Fruit fly (Drosophila melanogaster) whole organism, embryonic: ENCODE data around the gene Ssadh.

Source experiments
- Blimp-1 ChIP-seq: fragments of 200-800 bp; sonication (Bioruptor generic); optimal IDR thresholded peaks from 3 replicates; lab custom pipeline; 2018; ENCODE audit warnings: missing biosample characterization, missing genetic modification characterization, mild to moderate bottlenecking, moderate library complexity, missing genetic modification reagents
- CG10147 ChIP-seq: fragments of 200-800 bp; sonication (Bioruptor generic); optimal IDR thresholded peaks from 2 replicates; lab custom pipeline; 2019; ENCODE audit warnings: missing biosample characterization, mild to moderate bottlenecking, missing genetic modification characterization, moderate library complexity
- CG10274 ChIP-seq: fragments of 200-800 bp; sonication (Bioruptor generic); optimal IDR thresholded peaks from 3 replicates; lab custom pipeline; 2017; ENCODE audit warnings: missing biosample characterization, mild to moderate bottlenecking, missing genetic modification characterization
- CG10462 ChIP-seq: fragments of 200-800 bp; sonication (Bioruptor generic); optimal IDR thresholded peaks from 2 replicates; lab custom pipeline; 2016; ENCODE audit warnings: missing biosample characterization, missing genetic modification characterization
- CG11456 ChIP-seq: fragments of 200-800 bp; sonication (Bioruptor generic); IDR thresholded peaks from 3 replicates; pipeline ENCODE4 v1.3.6; 2022; ENCODE audit warnings: missing biosample characterization, missing genetic modification characterization
- CG12236 ChIP-seq: fragments of 200-800 bp; sonication (Bioruptor generic); optimal IDR thresholded peaks from 2 replicates; lab custom pipeline; 2016; ENCODE audit warnings: missing biosample characterization, missing genetic modification characterization
- CG13775 ChIP-seq: fragments of 200-800 bp; sonication (Bioruptor generic); optimal IDR thresholded peaks from 3 replicates; lab custom pipeline; 2017; ENCODE audit warnings: missing biosample characterization, mild to moderate bottlenecking, missing genetic modification characterization
- CG17186 ChIP-seq: fragments of 200-800 bp; sonication (Bioruptor generic); optimal IDR thresholded peaks from 3 replicates; lab custom pipeline; 2017; ENCODE audit warnings: missing biosample characterization, missing genetic modification reagents, missing genetic modification characterization
- CG17912 ChIP-seq: fragments of 200-800 bp; sonication (Bioruptor generic); optimal IDR thresholded peaks from 2 replicates; lab custom pipeline; 2018; ENCODE audit warnings: missing biosample characterization, mild to moderate bottlenecking, missing genetic modification characterization
- CG18764 ChIP-seq: fragments of 200-800 bp; sonication (Bioruptor generic); optimal IDR thresholded peaks from 3 replicates; lab custom pipeline; 2016; ENCODE audit warnings: missing biosample characterization, missing genetic modification characterization
- CG2678 ChIP-seq: fragments of 200-800 bp; sonication (Bioruptor generic); optimal IDR thresholded peaks from 3 replicates; lab custom pipeline; 2019; ENCODE audit warnings: missing biosample characterization, mild to moderate bottlenecking, missing genetic modification characterization, moderate library complexity
- CG3065 ChIP-seq: fragments of 200-800 bp; sonication (Bioruptor generic); optimal IDR thresholded peaks from 2 replicates; lab custom pipeline; 2016; ENCODE audit warnings: missing biosample characterization, missing genetic modification characterization
- CG32532 ChIP-seq: fragments of 200-800 bp; sonication (Bioruptor generic); IDR thresholded peaks from 2 replicates; pipeline ENCODE4 v1.3.6; 2022; ENCODE audit warnings: missing biosample characterization, missing genetic modification characterization
- CG3281 ChIP-seq: fragments of 200-800 bp; sonication (Bioruptor generic); optimal IDR thresholded peaks from 3 replicates; lab custom pipeline; 2017; ENCODE audit warnings: missing biosample characterization, mild to moderate bottlenecking, missing genetic modification characterization
- CG3726 ChIP-seq: fragments of 200-800 bp; sonication (Bioruptor generic); IDR thresholded peaks from 3 replicates; pipeline ENCODE4, ENCODE4 v1.3.6; 2022; ENCODE audit warnings: missing biosample characterization, missing genetic modification characterization
- CG3838 ChIP-seq: fragments of 200-800 bp; sonication (Bioruptor generic); optimal IDR thresholded peaks from 3 replicates; lab custom pipeline; 2016; ENCODE audit warnings: missing biosample characterization, missing genetic modification characterization
- CG4360 ChIP-seq: fragments of 200-800 bp; sonication (Bioruptor generic); IDR thresholded peaks from 2 replicates; pipeline ENCODE4 v1.3.6; 2022; ENCODE audit warnings: missing biosample characterization, missing genetic modification characterization
- CG43689 ChIP-seq: fragments of 200-800 bp; sonication (Bioruptor generic); IDR thresholded peaks from 2 replicates; pipeline ENCODE4 v1.3.6; 2022; ENCODE audit warnings: missing biosample characterization, missing genetic modification characterization
- CG6683 ChIP-seq: fragments of 200-800 bp; sonication (Bioruptor generic); optimal IDR thresholded peaks from 2 replicates; lab custom pipeline; 2017; ENCODE audit warnings: missing biosample characterization, mild to moderate bottlenecking, missing genetic modification characterization, missing genetic modification reagents
- CG6813 ChIP-seq: fragments of 200-800 bp; sonication (Bioruptor generic); optimal IDR thresholded peaks from 2 replicates; lab custom pipeline; 2017; ENCODE audit warnings: missing biosample characterization, missing genetic modification characterization, mild to moderate bottlenecking, moderate library complexity, missing genetic modification reagents
- CG8290 ChIP-seq, 3 experiments: fragments of 200-800 bp; sonication (Bioruptor generic); optimal IDR thresholded peaks; 2 replicates each; lab custom pipeline; 2016 to 2019; ENCODE audit warnings: missing biosample characterization in 3 of 3, missing genetic modification characterization in 3 of 3, mild to moderate bottlenecking in 2 of 3, moderate library complexity in 1 of 3
- CG8765 ChIP-seq: fragments of 200-800 bp; sonication (Bioruptor generic); IDR thresholded peaks from 2 replicates; pipeline ENCODE4 v1.3.6; 2022; ENCODE audit warnings: missing biosample characterization, missing genetic modification characterization
- E2f1 ChIP-seq: fragments of 200-800 bp; sonication (Bioruptor generic); IDR thresholded peaks from 2 replicates; pipeline ENCODE4 v1.3.6; 2022; ENCODE audit warnings: missing biosample characterization, missing genetic modification characterization
- Ets97D ChIP-seq: fragments of 200-800 bp; sonication (Bioruptor generic); optimal IDR thresholded peaks from 3 replicates; lab custom pipeline; 2016; ENCODE audit warnings: missing biosample characterization, missing genetic modification characterization
- Fer3 ChIP-seq: fragments of 200-800 bp; sonication (Bioruptor generic); optimal IDR thresholded peaks from 2 replicates; lab custom pipeline; 2018; ENCODE audit warnings: missing biosample characterization, mild to moderate bottlenecking, missing genetic modification characterization, moderate library complexity
- Lpt ChIP-seq: fragments of >200 bp; optimal IDR thresholded peaks from 2 replicates; lab custom pipeline; 2018; ENCODE audit warnings: missing biosample characterization, missing genetic modification characterization
- Poxn ChIP-seq: fragments of 200-800 bp; sonication (Bioruptor generic); IDR thresholded peaks from 2 replicates; pipeline ENCODE4 v1.3.6; 2022; ENCODE audit warnings: missing biosample characterization, missing genetic modification characterization
- Ptx1 ChIP-seq: fragments of 200-800 bp; sonication (Bioruptor generic); IDR thresholded peaks from 2 replicates; pipeline ENCODE4 v1.3.6; 2022; ENCODE audit warnings: missing biosample characterization, missing genetic modification characterization
- Six4 ChIP-seq: fragments of 200-800 bp; sonication (Bioruptor generic); optimal IDR thresholded peaks from 2 replicates; lab custom pipeline; 2016; ENCODE audit warnings: missing biosample characterization, missing genetic modification characterization
- Sox100B ChIP-seq: fragments of 200-800 bp; sonication (Bioruptor generic); optimal IDR thresholded peaks from 3 replicates; lab custom pipeline; 2018; ENCODE audit warnings: missing biosample characterization, mild to moderate bottlenecking, missing genetic modification characterization
- Sry-β ChIP-seq: fragments of 200-800 bp; sonication (Bioruptor generic); optimal IDR thresholded peaks from 2 replicates; lab custom pipeline; 2018; ENCODE audit warnings: missing biosample characterization, mild to moderate bottlenecking, missing genetic modification characterization, moderate library complexity
- Usf ChIP-seq: fragments of 200-800 bp; sonication (Bioruptor generic); optimal IDR thresholded peaks from 2 replicates; lab custom pipeline; 2017; ENCODE audit warnings: missing genotype, missing biosample characterization, missing genetic modification characterization
- abd-A ChIP-seq: fragments of 200-800 bp; sonication (Bioruptor generic); optimal IDR thresholded peaks from 3 replicates; lab custom pipeline; 2019; ENCODE audit warnings: missing biosample characterization, mild to moderate bottlenecking, missing genetic modification characterization, moderate library complexity
- ap ChIP-seq: fragments of 200-800 bp; sonication (Bioruptor generic); IDR thresholded peaks from 2 replicates; pipeline ENCODE4 v1.3.6; 2022; ENCODE audit warnings: missing biosample characterization, missing genetic modification characterization
- bbx ChIP-seq: fragments of 200-800 bp; sonication (Bioruptor generic); IDR thresholded peaks from 2 replicates; pipeline ENCODE4 v1.3.6; 2022; ENCODE audit warnings: missing biosample characterization, missing genetic modification characterization; ENCODE audit not compliant: partially characterized antibody
- bowl ChIP-seq: fragments of 200-800 bp; sonication (Bioruptor generic); IDR thresholded peaks from 2 replicates; pipeline ENCODE4 v1.3.6; 2022; ENCODE audit warnings: missing biosample characterization, missing genetic modification characterization
- chm ChIP-seq: fragments of 200-800 bp; sonication (Bioruptor generic); IDR thresholded peaks from 2 replicates; pipeline ENCODE4 v1.3.6; 2022; ENCODE audit warnings: missing biosample characterization, missing genetic modification characterization
- dmrt99B ChIP-seq: fragments of 200-800 bp; sonication (Bioruptor generic); optimal IDR thresholded peaks from 2 replicates; lab custom pipeline; 2018; ENCODE audit warnings: missing biosample characterization, mild to moderate bottlenecking, missing genetic modification characterization, moderate library complexity
- dysf ChIP-seq: fragments of 200-800 bp; sonication (Bioruptor generic); IDR thresholded peaks from 3 replicates; pipeline ENCODE4 v1.3.6; 2022; ENCODE audit warnings: missing biosample characterization, missing genetic modification characterization
- ftz-f1 ChIP-seq: fragments of 200-800 bp; sonication (Bioruptor generic); optimal IDR thresholded peaks from 2 replicates; lab custom pipeline; 2016; ENCODE audit warnings: missing biosample characterization, missing genetic modification characterization
- fu2 ChIP-seq: fragments of 200-800 bp; sonication (Bioruptor generic); optimal IDR thresholded peaks from 2 replicates; lab custom pipeline; 2016; ENCODE audit warnings: missing biosample characterization, missing genetic modification characterization
- jing ChIP-seq: fragments of 200-800 bp; sonication (Bioruptor generic); optimal IDR thresholded peaks from 2 replicates; lab custom pipeline; 2018; ENCODE audit warnings: missing biosample characterization, mild to moderate bottlenecking, missing genetic modification characterization
- jumu ChIP-seq: fragments of 200-800 bp; sonication (Bioruptor generic); optimal IDR thresholded peaks from 3 replicates; lab custom pipeline; 2016; ENCODE audit warnings: missing biosample characterization, missing genetic modification characterization
- lmd ChIP-seq: fragments of 200-800 bp; sonication (Bioruptor generic); IDR thresholded peaks from 2 replicates; pipeline ENCODE4 v1.3.6; 2022; ENCODE audit warnings: missing biosample characterization, missing genetic modification characterization
- sens-2 ChIP-seq: fragments of 200-800 bp; sonication (Bioruptor generic); IDR thresholded peaks from 2 replicates; pipeline ENCODE4 v1.3.6; 2022; ENCODE audit warnings: missing biosample characterization, missing genetic modification characterization
- sim ChIP-seq: fragments of 200-800 bp; sonication (Bioruptor generic); IDR thresholded peaks from 2 replicates; pipeline ENCODE4 v1.3.6; 2022; ENCODE audit warnings: missing biosample characterization, missing genetic modification characterization
- unpg ChIP-seq: fragments of 200-800 bp; sonication (Bioruptor generic); optimal IDR thresholded peaks from 3 replicates; lab custom pipeline; 2018; ENCODE audit warnings: missing biosample characterization, mild to moderate bottlenecking, missing genetic modification characterization, moderate library complexity
- vnd ChIP-seq: fragments of 200-800 bp; sonication (Bioruptor generic); IDR thresholded peaks from 3 replicates; pipeline ENCODE4 v1.3.6; 2022; ENCODE audit warnings: missing biosample characterization, missing genetic modification characterization; ENCODE audit not compliant: partially characterized antibody
- yki ChIP-seq: fragments of >200 bp; optimal IDR thresholded peaks from 3 replicates; lab custom pipeline; 2018
- z ChIP-seq: fragments of 200-800 bp; sonication (Bioruptor generic); IDR thresholded peaks from 3 replicates; pipeline ENCODE4 v1.3.6; 2022; ENCODE audit warnings: missing biosample characterization, missing genetic modification characterization

Ssadh gene

DNA sequence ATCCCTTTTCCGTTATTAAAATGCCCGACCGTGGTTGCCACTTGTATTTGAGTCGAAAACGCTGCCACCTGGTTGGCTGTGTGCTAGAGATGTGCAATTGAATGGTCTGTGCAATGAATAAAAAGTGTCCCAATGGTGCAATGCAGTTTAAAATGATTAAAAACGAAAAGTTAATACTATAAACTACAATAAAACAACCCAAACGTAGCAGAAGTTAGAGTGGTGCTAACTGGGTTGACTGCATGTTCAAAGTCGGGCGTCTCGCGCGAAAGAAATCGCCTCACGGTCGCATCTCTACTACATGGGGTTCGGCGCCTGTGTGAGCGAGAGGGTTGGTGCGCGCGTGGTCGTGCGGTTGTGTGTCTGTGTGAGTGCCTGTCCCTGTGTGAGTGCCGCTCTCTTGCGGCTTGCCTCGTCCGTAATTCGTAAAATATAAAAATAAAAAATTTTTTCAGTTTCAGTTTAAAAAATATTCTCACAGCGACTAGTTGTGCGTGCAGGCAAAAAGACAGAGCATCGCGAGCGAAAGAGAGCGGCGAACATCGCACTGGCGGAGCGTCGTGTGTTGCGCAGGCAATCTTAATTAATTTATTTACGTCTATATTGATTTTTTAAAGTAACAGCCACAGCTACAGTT is 20.3 kb upstream of the Ssadh start (continued):
- 0 out of 2 replicates have a peak, but pooled peaks have one; percentile 40 for TF ChIP-seq CG43689
- TF ChIP-seq CG6683, result peak; percentile 88
- 0 out of 3 replicates have a peak, but pooled peaks have one; percentile 37 for TF ChIP-seq z (GFP tag; lab: Robert Waterston, UW)
- peak; percentile 83 for TF ChIP-seq CG8765 (GFP tag; lab: Robert Waterston, UW)
- TF ChIP-seq abd-A, result peak; percentile 61
- peak; percentile 88 for TF ChIP-seq Six4 (GFP tag; lab: Kevin White, UChicago)
- TF ChIP-seq CG2678 (tag; lab: Kevin White, UChicago), result peak; percentile 91
- peak; percentile 86 for TF ChIP-seq Sry-β (GFP tag; lab: Kevin White, UChicago)
- TF ChIP-seq CG3838 (GFP tag; lab: Kevin White, UChicago), result peak; percentile 81
- peak; percentile 78 for TF ChIP-seq chm
- peak; percentile 88 for TF ChIP-seq CG3065 (GFP tag; lab: Kevin White, UChicago)
- peak; percentile 93 for TF ChIP-seq lmd (GFP tag; lab: Robert Waterston, UW)
- TF ChIP-seq CG10274 (GFP tag; lab: Kevin White, UChicago), result peak; percentile 82
- peak; percentile 86 for TF ChIP-seq vnd (GFP tag; lab: Robert Waterston, UW)
- TF ChIP-seq dysf (GFP tag; lab: Robert Waterston, UW), result peak; percentile 94
- peak; percentile 90 for TF ChIP-seq CG10147 (GFP tag; lab: Kevin White, UChicago)
- peak; percentile 96 for TF ChIP-seq fu2 (GFP tag; lab: Kevin White, UChicago)
- TF ChIP-seq CG17912 (GFP tag; lab: Kevin White, UChicago), result peak; percentile 79
- peak; percentile 87 for TF ChIP-seq CG10462
- TF ChIP-seq CG12236 (GFP tag; lab: Kevin White, UChicago), result peak; percentile 92
- peak; percentile 85 for TF ChIP-seq CG6813 (GFP tag; lab: Kevin White, UChicago)
- TF ChIP-seq Usf, result peak; percentile 89
- TF ChIP-seq dmrt99B (tag; lab: Kevin White, UChicago), result peak; percentile 85
- TF ChIP-seq Ets97D (GFP tag; lab: Kevin White, UChicago), result peak; percentile 98
- TF ChIP-seq Fer3 (tag; lab: Kevin White, UChicago), result peak; percentile 88
- TF ChIP-seq CG3726 (GFP tag; lab: Robert Waterston, UW), result peak; percentile 78; the same call in 1 of the 3 replicates
- TF ChIP-seq CG17186 (GFP tag; lab: Kevin White, UChicago), result peak; percentile 93
- peak; percentile 91 for TF ChIP-seq CG3281 (GFP tag; lab: Kevin White, UChicago)
- peak; percentile 65; the same call in 1 of the 2 replicates for TF ChIP-seq sim (GFP tag; lab: Robert Waterston, UW)
- TF ChIP-seq Sox100B (GFP tag; lab: Kevin White, UChicago), result peak; percentile 81
- TF ChIP-seq CG13775 (GFP tag; lab: Kevin White, UChicago), result peak; percentile 94
- TF ChIP-seq Blimp-1 (GFP tag; lab: Kevin White, UChicago), result peak; percentile 80
- TF ChIP-seq CG8290 (GFP tag; optimal IDR thresholded peaks at IDR 0.05; lab: Kevin White, UChicago), result peak; percentile 95
- peak; percentile 44 to 95 for TF ChIP-seq CG8290 (tag; optimal IDR thresholded peaks at IDR 0.05; lab: Kevin White, UChicago)
- TF ChIP-seq CG11456 (GFP tag; lab: Robert Waterston, UW), result peak; percentile 91
- peak; percentile 80 for TF ChIP-seq sens-2
- peak; percentile 92 for TF ChIP-seq CG32532
- TF ChIP-seq bbx (GFP tag; lab: Robert Waterston, UW), result peak; percentile 85
- TF ChIP-seq CG18764 (GFP tag; lab: Kevin White, UChicago), result peak; percentile 87
- peak; percentile 93 for TF ChIP-seq Ptx1 (GFP tag; lab: Robert Waterston, UW)
- peak; percentile 77 for TF ChIP-seq ap (GFP tag; lab: Robert Waterston, UW)
- peak; percentile 73 for TF ChIP-seq jing (GFP tag; lab: Kevin White, UChicago)
- peak; percentile 79; the same call in 1 of the 2 replicates for TF ChIP-seq bowl
- no peak for TF ChIP-seq Lpt (GFP tag; lab: Kevin White, UChicago)
- peak; percentile 85 for TF ChIP-seq E2f1
- TF ChIP-seq unpg (GFP tag; lab: Kevin White, UChicago), result peak; percentile 90
- peak; percentile 98 for TF ChIP-seq jumu
- no peak for TF ChIP-seq yki (lab: Kevin White, UChicago)
- TF ChIP-seq ftz-f1, result peak; percentile 81
- TF ChIP-seq Poxn (GFP tag; lab: Robert Waterston, UW), result peak; percentile 79
- no peak for TF ChIP-seq CG4360 (GFP tag; lab: Robert Waterston, UW)
